Fruit fly (Drosophila melanogaster) whole organism, wandering third instar larva: Measurements from ENCODE around the gene INPP5E.
A peak's percentile ranks its signal among the peaks of the same experiment; 100 is the strongest.

ENCODE experiments used
- CrebA ChIP-seq: fragments of 200-800 bp; sonication (Bioruptor generic); optimal IDR thresholded peaks from 2 replicates; lab custom pipeline; 2016; ENCODE audit warnings: missing biosample characterization, mild to moderate bottlenecking, missing genetic modification characterization, borderline replicate concordance
- Dfd ChIP-seq: fragments of >200 bp; optimal IDR thresholded peaks from 2 replicates; lab custom pipeline; 2017; ENCODE audit warnings: missing biosample characterization, missing genetic modification characterization
- HLH106 ChIP-seq: fragments of 200-800 bp; optimal IDR thresholded peaks from 3 replicates; lab custom pipeline; 2019; ENCODE audit warnings: missing biosample characterization, mild to moderate bottlenecking, missing genetic modification characterization, moderate library complexity
- Hr83 ChIP-seq: fragments of 200-300 bp; sonication (Bioruptor generic); optimal IDR thresholded peaks from 2 replicates; lab custom pipeline; 2016; ENCODE audit warnings: missing biosample characterization, mild to moderate bottlenecking, missing genetic modification characterization, moderate library complexity; ENCODE audit not compliant: poor library complexity, severe bottlenecking
- Jra ChIP-seq: sonication (Bioruptor generic); optimal IDR thresholded peaks from 2 replicates; lab custom pipeline; 2016; ENCODE audit warnings: missing biosample characterization, missing genetic modification characterization
- Rel ChIP-seq, 2 experiments: fragments of 200-800 bp; sonication (Bioruptor generic) in 1 of 2; optimal IDR thresholded peaks; 2 replicates in 1 of 2; 3 replicates in 1 of 2; lab custom pipeline; 2016 to 2019; ENCODE audit warnings: mild to moderate bottlenecking in 2 of 2, missing biosample characterization in 2 of 2, missing genetic modification characterization in 2 of 2, moderate library complexity in 1 of 2
- br ChIP-seq: fragments of 200-800 bp; sonication (Bioruptor generic); optimal IDR thresholded peaks from 2 replicates; lab custom pipeline; 2016; ENCODE audit warnings: missing biosample characterization, missing genetic modification characterization
- fru ChIP-seq: fragments of 200-800 bp; sonication (Bioruptor generic); optimal IDR thresholded peaks from 3 replicates; lab custom pipeline; 2016; ENCODE audit warnings: missing biosample characterization, mild to moderate bottlenecking, missing genetic modification characterization
- lola ChIP-seq: fragments of >200 bp; optimal IDR thresholded peaks from 2 replicates; lab custom pipeline; 2017; ENCODE audit warnings: missing biosample characterization, missing genetic modification characterization
- psq ChIP-seq: fragments of 200-800 bp; sonication (Bioruptor generic); optimal IDR thresholded peaks from 3 replicates; lab custom pipeline; 2017; ENCODE audit warnings: missing biosample characterization, mild to moderate bottlenecking, missing genetic modification characterization, moderate library complexity
- sage ChIP-seq: fragments of 200-800 bp; sonication (Bioruptor generic); optimal IDR thresholded peaks from 2 replicates; lab custom pipeline; 2016; ENCODE audit warnings: missing biosample characterization, mild to moderate bottlenecking, missing genetic modification characterization
- usp ChIP-seq: fragments of >200 bp; optimal IDR thresholded peaks from 2 replicates; lab custom pipeline; 2017; ENCODE audit warnings: missing biosample characterization, missing genetic modification characterization

Gene INPP5E

dm6 chr3L:12328781-12329282, 51.4 kb downstream of the INPP5E start, which contains the start of gene Lmx1a:
TSS of gene Lmx1a (plus strand) at chr3L:12329232.
- TF ChIP-seq sage (GFP tag; lab: Kevin White, UChicago) (no peak), CrebA (GFP tag; lab: Kevin White, UChicago) (no peak), br (no peak), HLH106 (tag; lab: Kevin White, UChicago) (no peak), lola (GFP tag; lab: Kevin White, UChicago) (no peak)

dm6 chr3L:12329549-12329948, 52.1 kb downstream of the INPP5E start:
- TF ChIP-seq Rel (GFP tag; optimal IDR thresholded peaks at IDR 0.05; lab: Kevin White, UChicago): no peak
- TF ChIP-seq Rel (tag; optimal IDR thresholded peaks at IDR 0.05; lab: Kevin White, UChicago): no peak
- TF ChIP-seq usp (GFP tag; lab: Kevin White, UChicago): no peak
- no peak for TF ChIP-seq fru (GFP tag; lab: Kevin White, UChicago)
- no peak for TF ChIP-seq Jra (GFP tag; lab: Kevin White, UChicago)
- no peak for TF ChIP-seq psq (GFP tag; lab: Kevin White, UChicago)
- no peak for TF ChIP-seq Hr83 (GFP tag; lab: Kevin White, UChicago)
- TF ChIP-seq Dfd (GFP tag; lab: Kevin White, UChicago): peak; percentile 91
